Fruit fly (Drosophila melanogaster): ENCODE results near the gene CG14383.

dm6 chr3R:12974447-12974846 is 13.9 kb downstream of the CG14383 start:
- no peak for TF ChIP-seq CTCF (optimal IDR thresholded peaks at IDR 0.05)
- no peak for TF ChIP-seq CG8478 (optimal IDR thresholded peaks at IDR 0.05)
